Worm (Caenorhabditis elegans) whole organism, mixed stage, embryonic: Measurements from ENCODE around the gene aqp-10.

ENCODE experiments used
- ceh-43 ChIP-seq: fragments of 200-800 bp; sonication (Bioruptor generic); optimal IDR thresholded peaks from 2 replicates; lab custom pipeline; 2018; ENCODE audit warnings: mild to moderate bottlenecking, missing genetic modification characterization, moderate library complexity, missing compliant biosample characterization
- flh-1 ChIP-seq: fragments of 200-800 bp; sonication (Bioruptor generic); optimal IDR thresholded peaks from 2 replicates; lab custom pipeline; 2018; ENCODE audit warnings: mild to moderate bottlenecking, missing genetic modification characterization, moderate library complexity, missing compliant biosample characterization
- lsy-2 ChIP-seq: fragments of 150-350 bp; optimal IDR thresholded peaks from 2 replicates; lab custom pipeline; 2014; ENCODE audit warnings: missing biosample characterization, missing genetic modification characterization
- nhr-76 ChIP-seq: sonication (generic microtip); optimal IDR thresholded peaks from 2 replicates; lab custom pipeline; 2017; ENCODE audit warnings: missing biosample characterization, missing genetic modification characterization
- unc-62 ChIP-seq: fragments of 150-350 bp; optimal IDR thresholded peaks from 2 replicates; lab custom pipeline; 2014; ENCODE audit warnings: missing biosample characterization, missing genetic modification reagents, missing genetic modification characterization

DNA sequence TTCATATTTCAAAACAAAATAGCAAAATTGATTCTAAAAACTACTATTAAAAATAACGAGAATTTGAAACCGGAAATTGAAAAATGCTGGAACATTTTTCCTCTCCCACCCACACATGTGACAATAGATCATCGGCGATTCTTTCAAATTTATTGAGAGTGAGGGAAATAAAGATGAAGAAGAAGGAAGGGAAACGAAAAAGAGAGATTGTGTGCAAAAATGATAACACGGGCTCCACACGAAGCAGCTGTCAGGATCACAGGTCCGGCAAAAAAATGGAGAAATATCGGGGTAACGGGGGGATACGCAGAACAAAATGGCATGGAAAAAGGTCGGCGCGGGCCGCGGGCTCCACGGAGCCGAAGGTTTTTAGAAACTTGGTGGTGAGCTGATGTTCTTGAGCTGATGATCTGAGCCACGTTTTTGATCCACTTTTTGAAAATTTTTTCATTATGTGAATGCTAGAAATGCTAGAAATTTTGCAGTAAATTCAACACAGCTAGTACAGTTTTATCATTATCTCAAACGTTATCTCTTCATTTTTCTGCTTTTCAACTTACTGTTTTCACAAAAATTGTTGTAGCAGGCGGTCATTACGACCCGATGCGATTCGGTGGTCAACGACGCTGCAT lies 11.9 kb downstream of the aqp-10 start, which contains the start of gene shk-1:
- TF ChIP-seq flh-1: no peak
- TF ChIP-seq lsy-2 (tag; lab: Kevin White, UChicago): no peak
- no peak for TF ChIP-seq nhr-76
- no peak for TF ChIP-seq unc-62 (GFP tag; lab: Kevin White, UChicago)
- TF ChIP-seq ceh-43 (GFP tag; lab: Kevin White, UChicago): no peak
